Fruit fly (Drosophila melanogaster): ENCODE measurements around the gene CG31752.

dm6 chr2L:18878439-18878838 is 37.3 kb upstream of the CG31752 start:
- no peak for TF ChIP-seq insv (optimal IDR thresholded peaks at IDR 0.05)
- no peak for TF ChIP-seq ttk (optimal IDR thresholded peaks at IDR 0.05)
- TF ChIP-seq h (optimal IDR thresholded peaks at IDR 0.05), result no peak
- TF ChIP-seq psq (optimal IDR thresholded peaks at IDR 0.05), result no peak
- TF ChIP-seq Myc (optimal IDR thresholded peaks at IDR 0.05), result no peak

Measured in Kc167 (cell line).